Worm (Caenorhabditis elegans) whole organism, L2 larva: Measurements from ENCODE around the gene gon-1.

Experiments
- C34F6.9 ChIP-seq: fragments of 150-350 bp; optimal IDR thresholded peaks from 2 replicates; lab custom pipeline; 2014; ENCODE audit warnings: missing biosample characterization, missing genetic modification characterization
- R02D3.7 ChIP-seq: fragments of 150-350 bp; optimal IDR thresholded peaks from 2 replicates; lab custom pipeline; 2014; ENCODE audit warnings: missing biosample characterization, missing genetic modification characterization
- ZK546.5 ChIP-seq: sonication (generic microtip); optimal IDR thresholded peaks from 2 replicates; lab custom pipeline; 2017; ENCODE audit warnings: missing biosample characterization, missing genetic modification characterization
- alr-1 ChIP-seq: fragments of 150-350 bp; optimal IDR thresholded peaks from 2 replicates; lab custom pipeline; 2014; ENCODE audit warnings: missing biosample characterization, missing genetic modification characterization
- aly-2 ChIP-seq: fragments of 150-350 bp; optimal IDR thresholded peaks from 2 replicates; lab custom pipeline; 2014; ENCODE audit warnings: missing biosample characterization, missing genetic modification characterization
- ama-1 ChIP-seq: fragments of 150-350 bp; optimal IDR thresholded peaks from 2 replicates; lab custom pipeline; 2018; ENCODE audit warnings: inconsistent platforms
- blmp-1 ChIP-seq: sonication (generic microtip); optimal IDR thresholded peaks from 2 replicates; lab custom pipeline; 2017; ENCODE audit warnings: missing genetic modification characterization, mild to moderate bottlenecking, missing compliant biosample characterization, antibody characterized with exemption, moderate library complexity; ENCODE audit not compliant: insufficient read depth
- ceh-16 ChIP-seq: fragments of 150-350 bp; optimal IDR thresholded peaks from 2 replicates; lab custom pipeline; 2014; ENCODE audit warnings: missing biosample characterization, missing genetic modification characterization
- ceh-82 ChIP-seq: fragments of 150-350 bp; optimal IDR thresholded peaks from 2 replicates; lab custom pipeline; 2014; ENCODE audit warnings: missing biosample characterization, missing genetic modification characterization
- crh-2 ChIP-seq: sonication (generic microtip); optimal IDR thresholded peaks from 2 replicates; lab custom pipeline; 2017; ENCODE audit warnings: missing biosample characterization, missing genetic modification characterization
- dmd-4 ChIP-seq: sonication (generic microtip); optimal IDR thresholded peaks from 2 replicates; lab custom pipeline; 2017; ENCODE audit warnings: missing biosample characterization, missing genetic modification characterization
- egl-27 ChIP-seq: sonication (generic microtip); optimal IDR thresholded peaks from 3 replicates; lab custom pipeline; 2017; ENCODE audit warnings: missing biosample characterization, missing genetic modification reagents, missing genetic modification characterization
- elt-1 ChIP-seq: fragments of 150-350 bp; optimal IDR thresholded peaks from 2 replicates; lab custom pipeline; 2014; ENCODE audit warnings: missing biosample characterization, missing genetic modification characterization
- elt-3 ChIP-seq: sonication (generic microtip); optimal IDR thresholded peaks from 2 replicates; lab custom pipeline; 2017; ENCODE audit warnings: missing biosample characterization, missing genetic modification characterization
- fos-1 ChIP-seq: fragments of 150-350 bp; optimal IDR thresholded peaks from 2 replicates; lab custom pipeline; 2014; ENCODE audit warnings: missing biosample characterization, missing genetic modification characterization
- gmeb-1 ChIP-seq: fragments of 150-350 bp; optimal IDR thresholded peaks from 2 replicates; lab custom pipeline; 2014; ENCODE audit warnings: missing biosample characterization, missing genetic modification characterization
- lin-11 ChIP-seq: fragments of 150-350 bp; sonication (generic microtip); optimal IDR thresholded peaks from 2 replicates; lab custom pipeline; 2014; ENCODE audit warnings: missing biosample characterization, missing genetic modification characterization, inconsistent platforms, mixed read lengths
- lin-13 ChIP-seq: fragments of 150-350 bp; optimal IDR thresholded peaks from 2 replicates; lab custom pipeline; 2014; ENCODE audit warnings: missing biosample characterization, missing genetic modification reagents, missing genetic modification characterization
- lin-39 ChIP-seq: fragments of 150-350 bp; optimal IDR thresholded peaks from 2 replicates; lab custom pipeline; 2014; ENCODE audit warnings: missing biosample characterization, missing genetic modification reagents, missing genetic modification characterization
- lsy-2 ChIP-seq, 2 experiments: fragments of 150-350 bp in 1 of 2; sonication (generic microtip) in 1 of 2; optimal IDR thresholded peaks; 2 replicates each; lab custom pipeline; 2014 to 2017; ENCODE audit warnings: missing biosample characterization in 2 of 2, missing genetic modification characterization in 2 of 2
- mab-5 ChIP-seq: fragments of 150-350 bp; optimal IDR thresholded peaks from 2 replicates; lab custom pipeline; 2014; ENCODE audit warnings: missing biosample characterization, missing genetic modification characterization
- mdl-1 ChIP-seq, 2 experiments: fragments of 150-350 bp in 1 of 2; sonication (generic microtip) in 1 of 2; optimal IDR thresholded peaks; 2 replicates each; lab custom pipeline; 2017; ENCODE audit warnings: missing biosample characterization in 2 of 2, missing genetic modification characterization in 2 of 2
- nhr-10 ChIP-seq: sonication (generic microtip); optimal IDR thresholded peaks from 2 replicates; lab custom pipeline; 2017; ENCODE audit warnings: missing biosample characterization, missing genetic modification characterization
- nhr-11 ChIP-seq: fragments of 150-350 bp; optimal IDR thresholded peaks from 2 replicates; lab custom pipeline; 2014; ENCODE audit warnings: missing biosample characterization, missing genetic modification characterization
- nhr-12 ChIP-seq: fragments of 150-350 bp; optimal IDR thresholded peaks from 2 replicates; lab custom pipeline; 2014; ENCODE audit warnings: missing biosample characterization, missing genetic modification characterization
- nhr-129 ChIP-seq: fragments of 150-350 bp; optimal IDR thresholded peaks from 2 replicates; lab custom pipeline; 2014; ENCODE audit warnings: missing biosample characterization, missing genetic modification characterization
- nhr-21 ChIP-seq: fragments of 150-350 bp; optimal IDR thresholded peaks from 2 replicates; lab custom pipeline; 2014; ENCODE audit warnings: missing biosample characterization, missing genetic modification characterization
- nhr-237 ChIP-seq: fragments of 150-350 bp; optimal IDR thresholded peaks from 2 replicates; lab custom pipeline; 2014; ENCODE audit warnings: missing biosample characterization, missing genetic modification characterization
- nhr-6 ChIP-seq: fragments of 150-350 bp; optimal IDR thresholded peaks from 2 replicates; lab custom pipeline; 2014; ENCODE audit warnings: missing biosample characterization, missing genetic modification characterization
- nhr-77 ChIP-seq: fragments of 150-350 bp; optimal IDR thresholded peaks from 2 replicates; lab custom pipeline; 2014; ENCODE audit warnings: missing biosample characterization, missing genetic modification characterization
- peb-1 ChIP-seq: fragments of 150-350 bp; optimal IDR thresholded peaks from 2 replicates; lab custom pipeline; 2014; ENCODE audit warnings: missing biosample characterization, missing genetic modification characterization
- skn-1 ChIP-seq: sonication (generic microtip); optimal IDR thresholded peaks from 2 replicates; lab custom pipeline; 2017; ENCODE audit warnings: missing biosample characterization, missing genetic modification characterization
- sma-9 ChIP-seq, 2 experiments: fragments of 150-350 bp in 1 of 2; sonication (generic microtip) in 1 of 2; optimal IDR thresholded peaks; 2 replicates each; lab custom pipeline; 2014 to 2016; ENCODE audit warnings: missing genetic modification characterization in 2 of 2, mild to moderate bottlenecking in 1 of 2, missing biosample characterization in 1 of 2, missing compliant biosample characterization in 1 of 2, missing genetic modification reagents in 1 of 2, moderate library complexity in 1 of 2
- snpc-4 ChIP-seq: fragments of 150-350 bp; optimal IDR thresholded peaks from 2 replicates; lab custom pipeline; 2014; ENCODE audit warnings: missing biosample characterization, missing genetic modification characterization
- unc-39 ChIP-seq: fragments of 150-350 bp; optimal IDR thresholded peaks from 2 replicates; lab custom pipeline; 2014; ENCODE audit warnings: missing biosample characterization, missing genetic modification characterization
- unc-55 ChIP-seq: fragments of 150-350 bp; sonication (generic microtip); optimal IDR thresholded peaks from 3 replicates; lab custom pipeline; 2014; ENCODE audit warnings: missing biosample characterization, missing genetic modification reagents, missing genetic modification characterization
- unc-62 ChIP-seq: fragments of 150-350 bp; optimal IDR thresholded peaks from 2 replicates; lab custom pipeline; 2014; ENCODE audit warnings: missing biosample characterization, missing genetic modification reagents, missing genetic modification characterization
- ztf-1 ChIP-seq: fragments of 200-800 bp; sonication (Bioruptor generic); conservative IDR thresholded peaks from 2 replicates; pipeline ENCODE4 v1.3.6; 2022; ENCODE audit warnings: missing genetic modification characterization, missing compliant biosample characterization
- ztf-11 ChIP-seq: sonication (generic microtip); optimal IDR thresholded peaks from 2 replicates; lab custom pipeline; 2017; ENCODE audit warnings: missing biosample characterization, missing genetic modification characterization
- ztf-4 ChIP-seq: fragments of 150-350 bp; optimal IDR thresholded peaks from 2 replicates; lab custom pipeline; 2014; ENCODE audit warnings: missing biosample characterization, missing genetic modification characterization

The gon-1 gene

ce11 chrIV:9977602-9978172 lies 24.5 kb upstream of the gon-1 start, which contains the start of gene dhp-2:
dhp-2 (plus strand) TSS chrIV:9978122.
- TF ChIP-seq ceh-16 (tag; lab: Kevin White, UChicago) (no peak), unc-39 (tag; lab: Kevin White, UChicago) (no peak), nhr-129 (tag; lab: Kevin White, UChicago) (no peak), elt-3 (tag; lab: Kevin White, UChicago) (no peak), ZK546.5 (tag; lab: Kevin White, UChicago) (no peak), mdl-1 (tag; optimal IDR thresholded peaks at IDR 0.05; lab: Kevin White, UChicago) (no peak), sma-9 (GFP tag; optimal IDR thresholded peaks at IDR 0.05; lab: Kevin White, UChicago) (no peak), sma-9 (tag; optimal IDR thresholded peaks at IDR 0.05; lab: Kevin White, UChicago) (no peak), lin-39 (tag; lab: Kevin White, UChicago) (no peak), gmeb-1 (tag; lab: Kevin White, UChicago) (no peak), C34F6.9 (tag; lab: Kevin White, UChicago) (no peak)

ce11 chrIV:9976284-9976683 lies 23.1 kb upstream of the gon-1 start, which contains the start of gene C47E12.14:
C47E12.14 (minus strand) TSS chrIV:9976384.
- TF ChIP-seq skn-1 (no peak), unc-62 (no peak), nhr-11 (tag; lab: Kevin White, UChicago) (no peak), nhr-12 (tag; lab: Kevin White, UChicago) (no peak), sma-9 (GFP tag; optimal IDR thresholded peaks at IDR 0.05; lab: Kevin White, UChicago) (no peak), sma-9 (tag; optimal IDR thresholded peaks at IDR 0.05; lab: Kevin White, UChicago) (no peak), lin-13 (GFP tag; lab: Kevin White, UChicago) (no peak)

ce11 chrIV:9974392-9974791 lies 21.2 kb upstream of the gon-1 start, which contains the start of gene C47E12.9:
C47E12.9 (plus strand) TSS chrIV:9974692.
- TF ChIP-seq ztf-4 (tag; lab: Kevin White, UChicago): no peak
- TF ChIP-seq peb-1 (tag; lab: Kevin White, UChicago): no peak
- no peak for TF ChIP-seq unc-55
- no peak for TF ChIP-seq nhr-77
- TF ChIP-seq lsy-2 (tag; optimal IDR thresholded peaks at IDR 0.05; lab: Kevin White, UChicago): no peak
- TF ChIP-seq dmd-4 (tag; lab: Kevin White, UChicago): no peak
- TF ChIP-seq unc-39 (tag; lab: Kevin White, UChicago): no peak
- no peak for TF ChIP-seq nhr-237
- no peak for TF ChIP-seq nhr-12 (tag; lab: Kevin White, UChicago)
- no peak for TF ChIP-seq skn-1
- no peak for TF ChIP-seq ZK546.5 (tag; lab: Kevin White, UChicago)
- no peak for TF ChIP-seq R02D3.7 (tag; lab: Kevin White, UChicago)
- TF ChIP-seq aly-2 (tag; lab: Kevin White, UChicago): no peak

- no peak for TF ChIP-seq mab-5 (tag; lab: Kevin White, UChicago)
- TF ChIP-seq crh-2 (tag; lab: Kevin White, UChicago): no peak
- no peak for TF ChIP-seq ceh-82 (tag; lab: Kevin White, UChicago)
- no peak for TF ChIP-seq lin-11 (tag; lab: Kevin White, UChicago)
- TF ChIP-seq R02D3.7 (tag; lab: Kevin White, UChicago): no peak
- TF ChIP-seq egl-27: no peak
- no peak for TF ChIP-seq snpc-4 (tag; lab: Kevin White, UChicago)
- no peak for TF ChIP-seq nhr-77
- TF ChIP-seq nhr-21 (tag; lab: Kevin White, UChicago): no peak
- no peak for TF ChIP-seq nhr-237
- no peak for TF ChIP-seq nhr-10 (tag; lab: Kevin White, UChicago)
- no peak for TF ChIP-seq gmeb-1 (tag; lab: Kevin White, UChicago)
- TF ChIP-seq, all 48 proteins: peak for 0
Observed at ce11 chrIV:9972629-9973028, 19.4 kb upstream of the gon-1 start, which contains the start of the genes C47E12.12 and C47E12.10. C47E12.12 (minus strand) TSS chrIV:9972729. C47E12.10 (plus strand) TSS chrIV:9972800.

ce11 chrIV:9969081-9969480 lies 15.8 kb upstream of the gon-1 start, which contains the start of the genes kin-5 and C47E12.11:
kin-5 (minus strand) TSS chrIV:9969181.
C47E12.11 (plus strand) TSS chrIV:9969400.
- TF ChIP-seq fos-1 (no peak), aly-2 (tag; lab: Kevin White, UChicago) (no peak), nhr-11 (tag; lab: Kevin White, UChicago) (no peak), ceh-16 (tag; lab: Kevin White, UChicago) (no peak), dmd-4 (tag; lab: Kevin White, UChicago) (no peak), crh-2 (tag; lab: Kevin White, UChicago) (no peak), elt-1 (tag; lab: Kevin White, UChicago) (no peak), unc-62 (no peak), ztf-11 (no peak), nhr-77 (no peak), unc-39 (tag; lab: Kevin White, UChicago) (no peak), lsy-2 (tag; optimal IDR thresholded peaks at IDR 0.05; lab: Kevin White, UChicago) (no peak), mab-5 (tag; lab: Kevin White, UChicago) (no peak), mdl-1 (tag; optimal IDR thresholded peaks at IDR 0.05; lab: Kevin White, UChicago) (no peak), lin-11 (tag; lab: Kevin White, UChicago) (no peak), blmp-1 (tag; lab: Kevin White, UChicago) (no peak), alr-1 (no peak), ztf-1 (GFP tag; lab: Robert Waterston, UW) (no peak), ama-1 (lab: Kevin White, UChicago) (no peak), nhr-6 (no peak)
